Worm (Caenorhabditis elegans): ENCODE data around the gene C16A11.7.

- no peak for TF ChIP-seq dao-5 (tag; optimal IDR thresholded peaks at IDR 0.05)
- TF ChIP-seq W03F9.2 (tag; optimal IDR thresholded peaks at IDR 0.05) = no peak
- TF ChIP-seq him-1 (tag; optimal IDR thresholded peaks at IDR 0.05) = no peak
Measured at ce11 chrII:4301307-4301706, 44.6 kb upstream of the C16A11.7 start, which contains the start of gene gtf-2F1.
